Fruit fly (Drosophila melanogaster) whole organism, wandering third instar larva: ENCODE results near the gene Vha16-2.

ENCODE experiments used
- Abd-B ChIP-seq: fragments of >200 bp; optimal IDR thresholded peaks from 2 replicates; lab custom pipeline; 2017; ENCODE audit warnings: missing biosample characterization, missing genetic modification characterization
- CG32264 ChIP-seq: fragments of 200-800 bp; sonication (Bioruptor generic); optimal IDR thresholded peaks from 2 replicates; lab custom pipeline; 2016; ENCODE audit warnings: missing biosample characterization, missing genetic modification characterization
- CrebA ChIP-seq: fragments of 200-800 bp; sonication (Bioruptor generic); optimal IDR thresholded peaks from 2 replicates; lab custom pipeline; 2016; ENCODE audit warnings: missing biosample characterization, mild to moderate bottlenecking, missing genetic modification characterization, borderline replicate concordance
- Dfd ChIP-seq: fragments of >200 bp; optimal IDR thresholded peaks from 2 replicates; lab custom pipeline; 2017; ENCODE audit warnings: missing biosample characterization, missing genetic modification characterization
- Dif ChIP-seq: fragments of 200-275, 200-300 bp; sonication (Bioruptor generic); optimal IDR thresholded peaks from 2 replicates; lab custom pipeline; 2018; ENCODE audit warnings: missing biosample characterization, missing genetic modification characterization; ENCODE audit not compliant: partially characterized antibody
- GATAd ChIP-seq: sonication (Bioruptor generic); optimal IDR thresholded peaks from 2 replicates; lab custom pipeline; 2016; ENCODE audit warnings: missing biosample characterization, missing genetic modification characterization
- HLH106 ChIP-seq: fragments of 200-800 bp; optimal IDR thresholded peaks from 3 replicates; lab custom pipeline; 2019; ENCODE audit warnings: missing biosample characterization, mild to moderate bottlenecking, missing genetic modification characterization, moderate library complexity
- Hnf4 ChIP-seq: fragments of 200-800 bp; sonication (Bioruptor generic); optimal IDR thresholded peaks from 2 replicates; lab custom pipeline; 2016; ENCODE audit warnings: missing biosample characterization, mild to moderate bottlenecking, missing genetic modification characterization
- Hr78 ChIP-seq: fragments of >200 bp; optimal IDR thresholded peaks from 2 replicates; lab custom pipeline; 2017; ENCODE audit warnings: missing biosample characterization, missing genetic modification characterization
- Hr83 ChIP-seq: fragments of 200-300 bp; sonication (Bioruptor generic); optimal IDR thresholded peaks from 2 replicates; lab custom pipeline; 2016; ENCODE audit warnings: missing biosample characterization, mild to moderate bottlenecking, missing genetic modification characterization, moderate library complexity; ENCODE audit not compliant: poor library complexity, severe bottlenecking
- Jra ChIP-seq: sonication (Bioruptor generic); optimal IDR thresholded peaks from 2 replicates; lab custom pipeline; 2016; ENCODE audit warnings: missing biosample characterization, missing genetic modification characterization
- N ChIP-seq: fragments of >200 bp; optimal IDR thresholded peaks from 2 replicates; lab custom pipeline; 2018; ENCODE audit warnings: missing biosample characterization, missing external identifiers, missing genetic modification characterization
- OdsH ChIP-seq: fragments of 200-800 bp; sonication (Bioruptor generic); optimal IDR thresholded peaks from 2 replicates; lab custom pipeline; 2016; ENCODE audit warnings: missing biosample characterization, mild to moderate bottlenecking, missing genetic modification characterization
- Rel ChIP-seq, 2 experiments: fragments of 200-800 bp; sonication (Bioruptor generic) in 1 of 2; optimal IDR thresholded peaks; 2 replicates in 1 of 2; 3 replicates in 1 of 2; lab custom pipeline; 2016 to 2019; ENCODE audit warnings: mild to moderate bottlenecking in 2 of 2, missing biosample characterization in 2 of 2, missing genetic modification characterization in 2 of 2, moderate library complexity in 1 of 2
- Sp1 ChIP-seq: fragments of 200-800 bp; sonication (Bioruptor generic); optimal IDR thresholded peaks from 3 replicates; lab custom pipeline; 2019; ENCODE audit warnings: missing biosample characterization, mild to moderate bottlenecking, missing genetic modification characterization, moderate library complexity
- Vsx2 ChIP-seq: fragments of 200-300, 225-300 bp; sonication (Bioruptor generic); optimal IDR thresholded peaks from 2 replicates; lab custom pipeline; 2018; ENCODE audit warnings: missing biosample characterization, missing genetic modification characterization; ENCODE audit not compliant: partially characterized antibody
- brk ChIP-seq: fragments of 200-800 bp; sonication (Bioruptor generic); optimal IDR thresholded peaks from 2 replicates; lab custom pipeline; 2016; ENCODE audit warnings: missing biosample characterization, mild to moderate bottlenecking, missing genetic modification characterization
- dl ChIP-seq, 2 experiments: fragments of 175-275, 200-275 bp in 1 of 2; fragments of 200-275 bp in 1 of 2; sonication (Bioruptor generic); optimal IDR thresholded peaks; lab custom pipeline; 2018; ENCODE audit warnings: mild to moderate bottlenecking in 2 of 2, missing biosample characterization in 2 of 2, missing genetic modification characterization in 2 of 2, moderate library complexity in 2 of 2; ENCODE audit not compliant: partially characterized antibody in 2 of 2, insufficient read depth in 1 of 2
- dsf ChIP-seq: sonication (Bioruptor generic); optimal IDR thresholded peaks from 2 replicates; lab custom pipeline; 2016; ENCODE audit warnings: missing biosample characterization, missing genetic modification characterization, borderline replicate concordance
- ey ChIP-seq: fragments of 200-800 bp; sonication (Bioruptor generic); optimal IDR thresholded peaks from 2 replicates; lab custom pipeline; 2016; ENCODE audit warnings: missing biosample characterization, missing genetic modification characterization
- fru ChIP-seq: fragments of 200-800 bp; sonication (Bioruptor generic); optimal IDR thresholded peaks from 3 replicates; lab custom pipeline; 2016; ENCODE audit warnings: missing biosample characterization, mild to moderate bottlenecking, missing genetic modification characterization
- h ChIP-seq: fragments of 200-800 bp; sonication (Bioruptor generic); optimal IDR thresholded peaks from 3 replicates; lab custom pipeline; 2016; ENCODE audit warnings: missing biosample characterization, mild to moderate bottlenecking, missing genetic modification characterization
- lola ChIP-seq: fragments of >200 bp; optimal IDR thresholded peaks from 2 replicates; lab custom pipeline; 2017; ENCODE audit warnings: missing biosample characterization, missing genetic modification characterization
- pan ChIP-seq: fragments of >200 bp; optimal IDR thresholded peaks from 2 replicates; lab custom pipeline; 2017
- psq ChIP-seq: fragments of 200-800 bp; sonication (Bioruptor generic); optimal IDR thresholded peaks from 3 replicates; lab custom pipeline; 2017; ENCODE audit warnings: missing biosample characterization, mild to moderate bottlenecking, missing genetic modification characterization, moderate library complexity
- rgr ChIP-seq: fragments of 200-800 bp; sonication (Bioruptor generic); optimal IDR thresholded peaks from 3 replicates; lab custom pipeline; 2016; ENCODE audit warnings: missing biosample characterization, mild to moderate bottlenecking, missing genetic modification characterization
- sage ChIP-seq: fragments of 200-800 bp; sonication (Bioruptor generic); optimal IDR thresholded peaks from 2 replicates; lab custom pipeline; 2016; ENCODE audit warnings: missing biosample characterization, mild to moderate bottlenecking, missing genetic modification characterization
- sv ChIP-seq: fragments of 200-800 bp; sonication (Bioruptor generic); optimal IDR thresholded peaks from 3 replicates; lab custom pipeline; 2016; ENCODE audit warnings: missing biosample characterization, missing genetic modification characterization
- usp ChIP-seq: fragments of >200 bp; optimal IDR thresholded peaks from 2 replicates; lab custom pipeline; 2017; ENCODE audit warnings: missing biosample characterization, missing genetic modification characterization
- woc ChIP-seq: sonication (Bioruptor generic); optimal IDR thresholded peaks from 2 replicates; lab custom pipeline; 2016; ENCODE audit warnings: missing biosample characterization, mild to moderate bottlenecking, missing genetic modification characterization

The Vha16-2 gene

DNA sequence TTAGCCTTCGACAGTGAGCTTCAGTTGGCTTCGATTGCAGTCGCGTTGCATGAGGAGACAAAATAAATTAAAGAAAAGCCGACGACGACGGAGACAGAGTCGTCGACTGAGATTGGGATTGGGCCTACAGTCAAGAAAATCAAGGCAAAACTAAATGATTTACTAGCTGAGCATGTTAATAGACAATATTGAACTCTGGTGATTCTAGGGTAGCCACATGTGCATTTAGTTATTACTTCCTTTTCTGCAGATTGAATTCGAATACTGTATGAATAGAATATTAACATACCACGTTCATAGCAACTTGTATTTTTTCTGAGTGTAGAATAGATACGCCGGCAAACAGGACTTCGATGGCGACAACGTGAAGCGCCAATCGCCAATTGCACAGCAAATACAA is 26.4 kb upstream of the Vha16-2 start:
- TF ChIP-seq GATAd (GFP tag; lab: Kevin White, UChicago) (no peak), Dfd (GFP tag; lab: Kevin White, UChicago) (no peak), sv (GFP tag; lab: Kevin White, UChicago) (no peak), Hnf4 (GFP tag; lab: Kevin White, UChicago) (no peak), Abd-B (GFP tag; lab: Kevin White, UChicago) (no peak), woc (no peak), CG32264 (GFP tag; lab: Kevin White, UChicago) (no peak), lola (GFP tag; lab: Kevin White, UChicago) (no peak), CrebA (GFP tag; lab: Kevin White, UChicago) (no peak), OdsH (GFP tag; lab: Kevin White, UChicago) (no peak), ey (no peak), Jra (GFP tag; lab: Kevin White, UChicago) (no peak), pan (lab: Kevin White, UChicago) (no peak), Hr78 (GFP tag; lab: Kevin White, UChicago) (no peak)

DNA sequence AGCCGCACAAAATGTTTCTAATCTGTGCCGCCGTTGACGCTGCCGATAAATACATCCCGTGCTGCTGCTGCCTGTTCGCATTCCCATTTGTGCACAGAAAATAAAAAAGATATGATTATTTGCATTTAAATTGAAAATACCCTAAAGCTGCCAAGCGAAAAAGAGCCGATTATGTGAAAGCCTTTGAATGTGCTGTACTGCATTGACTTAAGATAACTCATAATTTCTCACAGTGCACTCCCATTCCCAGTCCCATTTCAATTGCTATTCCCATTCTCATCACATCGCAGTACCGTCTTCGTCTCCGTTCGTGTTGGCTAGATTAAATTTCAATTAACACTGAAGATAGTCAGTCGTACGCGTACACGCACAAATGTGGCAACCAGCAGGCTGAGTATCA is 25.8 kb upstream of the Vha16-2 start:
- TF ChIP-seq fru (no peak), dl (GFP tag; optimal IDR thresholded peaks at IDR 0.05; lab: Kevin White, UChicago; ENCODE audit: insufficient read depth in 1 of 2, partially characterized antibody in 2 of 2) (no peak), h (GFP tag; lab: Kevin White, UChicago) (peak; percentile 2), ey (peak; percentile 2), sv (GFP tag; lab: Kevin White, UChicago) (peak; percentile 23)

dm6 chr3L:11450535-11450934 is 24.2 kb upstream of the Vha16-2 start:
- TF ChIP-seq Rel (GFP tag; optimal IDR thresholded peaks at IDR 0.05; lab: Kevin White, UChicago) (no peak), Rel (tag; optimal IDR thresholded peaks at IDR 0.05; lab: Kevin White, UChicago) (no peak), h (GFP tag; lab: Kevin White, UChicago) (no peak), brk (no peak), dl (GFP tag; optimal IDR thresholded peaks at IDR 0.05; lab: Kevin White, UChicago; ENCODE audit: insufficient read depth in 1 of 2, partially characterized antibody in 2 of 2) (no peak), HLH106 (tag; lab: Kevin White, UChicago) (no peak), rgr (GFP tag; lab: Kevin White, UChicago) (no peak), Dfd (GFP tag; lab: Kevin White, UChicago) (no peak), psq (GFP tag; lab: Kevin White, UChicago) (no peak), Jra (GFP tag; lab: Kevin White, UChicago) (no peak), Sp1 (GFP tag; lab: Kevin White, UChicago) (no peak), N (GFP tag; lab: Kevin White, UChicago) (no peak), sage (no peak), usp (no peak), sv (GFP tag; lab: Kevin White, UChicago) (no peak)

DNA sequence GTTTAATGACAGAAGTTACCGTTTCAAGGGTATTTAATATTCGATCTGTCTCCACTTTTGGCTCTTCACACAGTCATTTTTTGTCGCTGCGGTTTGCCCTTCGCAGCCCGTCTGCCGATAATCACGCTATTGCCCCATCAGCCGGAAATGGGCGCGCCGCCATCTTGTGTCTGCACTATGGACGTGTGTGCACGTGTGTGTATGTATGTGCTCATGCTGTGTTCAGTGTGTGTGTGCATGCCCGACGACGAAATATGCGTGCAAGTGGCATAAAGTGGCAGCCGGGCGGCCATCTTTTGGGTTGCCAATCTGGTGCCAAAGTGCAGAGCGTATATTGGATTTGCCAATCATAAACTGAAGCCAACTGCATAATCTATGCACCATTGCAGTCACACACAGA is 20.3 kb upstream of the Vha16-2 start:
- TF ChIP-seq Dfd (GFP tag; lab: Kevin White, UChicago) = no peak
- no peak for TF ChIP-seq fru
- no peak for TF ChIP-seq dsf (GFP tag; lab: Kevin White, UChicago)
- no peak for TF ChIP-seq rgr (GFP tag; lab: Kevin White, UChicago)
- TF ChIP-seq dl (GFP tag; optimal IDR thresholded peaks at IDR 0.05; lab: Kevin White, UChicago; ENCODE audit: insufficient read depth in 1 of 2, partially characterized antibody in 2 of 2) = no peak

- TF ChIP-seq fru (no peak), psq (GFP tag; lab: Kevin White, UChicago) (no peak), Hr83 (GFP tag; lab: Kevin White, UChicago) (no peak), Dif (GFP tag; lab: Kevin White, UChicago) (no peak), Vsx2 (no peak), GATAd (GFP tag; lab: Kevin White, UChicago) (no peak)
Observed at dm6 chr3L:11458370-11458769, 16.4 kb upstream of the Vha16-2 start, which contains the start of the genes CG12289 and CG7551. Gene CG12289 (minus strand): TSS chr3L:11458470. Gene CG7551 (plus strand): TSS chr3L:11458490.
